Worm (Caenorhabditis elegans): ENCODE results near the gene srx-10.

DNA sequence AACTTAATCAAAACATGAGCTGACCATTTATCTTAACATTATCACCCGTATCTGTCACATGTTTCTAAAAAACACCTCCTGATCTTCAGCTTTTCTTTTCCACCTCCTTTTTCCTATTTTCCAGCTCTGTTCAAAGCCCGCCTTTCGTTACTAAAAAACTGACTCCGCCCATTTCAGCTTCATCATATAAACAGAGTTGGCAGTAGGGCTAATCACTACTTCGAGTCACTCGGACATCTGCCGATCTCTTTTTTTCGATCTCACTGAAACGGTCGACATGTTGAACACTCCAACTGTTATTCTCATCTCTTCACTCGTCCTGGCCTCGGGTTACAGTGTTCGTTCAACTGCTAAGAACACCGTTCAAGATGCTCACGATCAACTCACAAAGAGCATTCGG lies 46.2 kb upstream of the srx-10 start, which contains the start of gene droe-4:
- no peak for TF ChIP-seq T22C8.4 (GFP tag; IDR thresholded peaks at IDR 0.05)
- TF ChIP-seq ztf-29 (GFP tag; IDR thresholded peaks at IDR 0.05), result no peak
- no peak for TF ChIP-seq klf-2 (GFP tag; conservative IDR thresholded peaks at IDR 0.05)

Data from whole organism, midembryonic.